Worm (Caenorhabditis elegans) whole organism, L4 larva: ENCODE data around the gene M195.2.

Experiments used
- D1046.2 ChIP-seq: fragments of 200-800 bp; sonication (Bioruptor generic); IDR thresholded peaks from 2 replicates; pipeline ENCODE4 v1.3.6; 2022; ENCODE audit warnings: missing genetic modification characterization, missing compliant biosample characterization
- F10B5.3 ChIP-seq: sonication (generic microtip); optimal IDR thresholded peaks from 2 replicates; lab custom pipeline; 2016; ENCODE audit warnings: mild to moderate bottlenecking, missing genetic modification characterization, missing compliant biosample characterization
- F37D6.2 ChIP-seq: sonication (generic microtip); optimal IDR thresholded peaks from 2 replicates; lab custom pipeline; 2016; ENCODE audit warnings: mild to moderate bottlenecking, missing genetic modification characterization, missing compliant biosample characterization
- F44E2.7 ChIP-seq: fragments of 200-800 bp; sonication (Bioruptor generic); IDR thresholded peaks from 2 replicates; pipeline ENCODE4 v2.1.2; 2022; ENCODE audit warnings: missing genetic modification characterization, missing compliant biosample characterization
- T20F7.1 ChIP-seq: fragments of 200-800 bp; sonication (Bioruptor generic); optimal IDR thresholded peaks from 2 replicates; lab custom pipeline; 2018; ENCODE audit warnings: mild to moderate bottlenecking, missing genetic modification characterization, missing compliant biosample characterization
- Y75B8A.6 ChIP-seq: fragments of 200-800 bp; sonication (Bioruptor generic); IDR thresholded peaks from 2 replicates; pipeline ENCODE4 v1.3.6; 2022; ENCODE audit warnings: missing genetic modification reagents, missing genetic modification characterization, missing compliant biosample characterization
- ZK337.2 ChIP-seq: fragments of 200-800 bp; sonication (Bioruptor generic); IDR thresholded peaks from 2 replicates; pipeline ENCODE4 v1.3.6; 2022; ENCODE audit warnings: missing genetic modification reagents, missing genetic modification characterization, missing compliant biosample characterization
- aha-1 ChIP-seq: fragments of 150-350 bp; peaks from one replicate; lab custom pipeline; 2014; ENCODE audit warnings: missing biosample characterization, missing genetic modification characterization
- aly-2 ChIP-seq: sonication (generic microtip); optimal IDR thresholded peaks from 2 replicates; lab custom pipeline; 2018; ENCODE audit warnings: missing biosample characterization, missing genetic modification characterization
- ceh-32 ChIP-seq: sonication (generic microtip); optimal IDR thresholded peaks from 2 replicates; lab custom pipeline; 2016; ENCODE audit warnings: mild to moderate bottlenecking, missing genetic modification characterization, missing compliant biosample characterization; ENCODE audit not compliant: poor library complexity
- ceh-44 ChIP-seq: fragments of 200-800 bp; sonication (Bioruptor generic); IDR thresholded peaks from 2 replicates; pipeline ENCODE4 v1.3.6; 2022; ENCODE audit warnings: missing genetic modification reagents, missing genetic modification characterization, missing compliant biosample characterization
- ceh-82 ChIP-seq: sonication (generic microtip); optimal IDR thresholded peaks from 2 replicates; lab custom pipeline; 2017; ENCODE audit warnings: missing biosample characterization, missing genetic modification characterization
- ces-1 ChIP-seq: fragments of 150-350 bp; sonication (generic microtip); optimal IDR thresholded peaks from 4 replicates; lab custom pipeline; 2014; ENCODE audit warnings: missing biosample characterization, missing genetic modification reagents, missing genetic modification characterization
- daf-12 ChIP-seq: fragments of 150-350 bp; optimal IDR thresholded peaks from 2 replicates; lab custom pipeline; 2014; ENCODE audit warnings: missing biosample characterization, missing genetic modification reagents, missing genetic modification characterization
- daf-8 ChIP-seq: fragments of 200-800 bp; sonication (Bioruptor generic); IDR thresholded peaks from 2 replicates; pipeline ENCODE4 v1.3.6; 2022; ENCODE audit warnings: missing genetic modification characterization, missing compliant biosample characterization
- dmd-6 ChIP-seq: fragments of 200-800 bp; sonication (Bioruptor generic); IDR thresholded peaks from 2 replicates; pipeline ENCODE4 v1.3.6; 2022; ENCODE audit warnings: missing genetic modification reagents, missing genetic modification characterization, missing compliant biosample characterization
- dmd-8 ChIP-seq: fragments of 200-800 bp; sonication (Bioruptor generic); IDR thresholded peaks from 2 replicates; pipeline ENCODE4 v1.3.6; 2022; ENCODE audit warnings: missing genetic modification characterization, missing compliant biosample characterization
- dmd-9 ChIP-seq: fragments of 200-800 bp; sonication (Bioruptor generic); IDR thresholded peaks from 2 replicates; pipeline ENCODE4 v1.3.6; 2022; ENCODE audit warnings: missing genetic modification reagents, missing genetic modification characterization, missing compliant biosample characterization
- dpl-1 ChIP-seq: fragments of 150-350 bp; optimal IDR thresholded peaks from 2 replicates; lab custom pipeline; 2014; ENCODE audit warnings: missing biosample characterization, missing genetic modification reagents, missing genetic modification characterization
- egl-43 ChIP-seq: fragments of 200-800 bp; sonication (Bioruptor generic); IDR thresholded peaks from 2 replicates; pipeline ENCODE4 v1.3.6; 2022; ENCODE audit warnings: missing genetic modification reagents, missing genetic modification characterization, missing compliant biosample characterization
- fkh-10 ChIP-seq: fragments of 150-350 bp; optimal IDR thresholded peaks from 2 replicates; lab custom pipeline; 2014; ENCODE audit warnings: missing biosample characterization, missing genetic modification reagents, missing genetic modification characterization
- fos-1 ChIP-seq: fragments of 150-350 bp; optimal IDR thresholded peaks from 2 replicates; lab custom pipeline; 2014; ENCODE audit warnings: missing biosample characterization, missing genetic modification characterization
- hlh-11 ChIP-seq: fragments of 200-800 bp; sonication (Bioruptor generic); optimal IDR thresholded peaks from 2 replicates; lab custom pipeline; 2018; ENCODE audit warnings: mild to moderate bottlenecking, missing genetic modification characterization, missing compliant biosample characterization
- hlh-30 ChIP-seq: sonication (generic microtip); optimal IDR thresholded peaks from 2 replicates; lab custom pipeline; 2017; ENCODE audit warnings: antibody characterized with exemption, mild to moderate bottlenecking, missing genetic modification characterization, missing compliant biosample characterization; ENCODE audit not compliant: insufficient read depth
- hmg-1.1 ChIP-seq: fragments of 200-800 bp; sonication (Bioruptor generic); IDR thresholded peaks from 2 replicates; pipeline ENCODE4 v1.3.6; 2022; ENCODE audit warnings: missing genetic modification reagents, missing genetic modification characterization, missing compliant biosample characterization
- lin-1 ChIP-seq: fragments of 200-800 bp; sonication (Bioruptor generic); IDR thresholded peaks from 2 replicates; pipeline ENCODE4 v1.3.6; 2022; ENCODE audit warnings: missing genetic modification reagents, missing genetic modification characterization, missing compliant biosample characterization
- lin-13 ChIP-seq: fragments of 150-350 bp; optimal IDR thresholded peaks from 2 replicates; lab custom pipeline; 2014; ENCODE audit warnings: missing biosample characterization, missing genetic modification reagents, missing genetic modification characterization
- lin-29 ChIP-seq: fragments of 200-800 bp; sonication (Bioruptor generic); IDR thresholded peaks from 2 replicates; pipeline ENCODE4 v1.3.6; 2022; ENCODE audit warnings: missing genetic modification reagents, missing genetic modification characterization, missing compliant biosample characterization
- lin-39 ChIP-seq: fragments of 150-350 bp; optimal IDR thresholded peaks from 2 replicates; lab custom pipeline; 2014; ENCODE audit warnings: missing biosample characterization, missing genetic modification reagents, missing genetic modification characterization
- lir-3 ChIP-seq: sonication (generic microtip); optimal IDR thresholded peaks from 2 replicates; lab custom pipeline; 2016; ENCODE audit warnings: mild to moderate bottlenecking, missing genetic modification characterization, missing compliant biosample characterization
- madf-9 ChIP-seq: fragments of 200-800 bp; sonication (Bioruptor generic); conservative IDR thresholded peaks from 2 replicates; pipeline ENCODE4 v1.3.6; 2022; ENCODE audit warnings: missing genetic modification reagents, missing genetic modification characterization, missing compliant biosample characterization
- mdl-1 ChIP-seq, 2 experiments: fragments of 150-350 bp in 1 of 2; sonication (generic microtip) in 1 of 2; optimal IDR thresholded peaks; 2 replicates each; lab custom pipeline; 2014 to 2017; ENCODE audit warnings: missing biosample characterization in 2 of 2, missing genetic modification characterization in 2 of 2
- mep-1 ChIP-seq: fragments of 150-350 bp; sonication (generic microtip); optimal IDR thresholded peaks from 3 replicates; lab custom pipeline; 2014; ENCODE audit warnings: missing biosample characterization, missing genetic modification characterization
- mes-2 ChIP-seq: sonication (generic microtip); optimal IDR thresholded peaks from 2 replicates; lab custom pipeline; 2016; ENCODE audit warnings: missing genotype, mild to moderate bottlenecking, missing genetic modification characterization, missing compliant biosample characterization; ENCODE audit not compliant: poor library complexity, severe bottlenecking
- mxl-2 ChIP-seq: fragments of 200-800 bp; sonication (Bioruptor generic); conservative IDR thresholded peaks from 2 replicates; pipeline ENCODE4 v1.3.6; 2022; ENCODE audit warnings: missing genetic modification reagents, missing genetic modification characterization, missing compliant biosample characterization
- mxl-3 ChIP-seq: fragments of 200-800 bp; sonication (Bioruptor generic); optimal IDR thresholded peaks from 2 replicates; lab custom pipeline; 2018; ENCODE audit warnings: mild to moderate bottlenecking, missing genetic modification characterization, missing compliant biosample characterization
- nhr-11 ChIP-seq: fragments of 150-350 bp; optimal IDR thresholded peaks from 2 replicates; lab custom pipeline; 2014; ENCODE audit warnings: missing biosample characterization, missing genetic modification characterization
- nhr-28 ChIP-seq: fragments of 150-350 bp; optimal IDR thresholded peaks from 2 replicates; lab custom pipeline; 2014; ENCODE audit warnings: missing biosample characterization, missing genetic modification characterization
- nhr-41 ChIP-seq: fragments of 200-800 bp; sonication (Bioruptor generic); IDR thresholded peaks from 2 replicates; pipeline ENCODE4 v1.3.6; 2022; ENCODE audit warnings: missing genetic modification reagents, missing genetic modification characterization, missing compliant biosample characterization
- nhr-77 ChIP-seq: fragments of 150-350 bp; optimal IDR thresholded peaks from 2 replicates; lab custom pipeline; 2014; ENCODE audit warnings: missing biosample characterization, missing genetic modification characterization
- pha-4 ChIP-seq, 2 experiments: fragments of 150-350 bp in 1 of 2; fragments of 200-800 bp in 1 of 2; sonication (Bioruptor generic) in 1 of 2; IDR thresholded peaks in 1 of 2; optimal IDR thresholded peaks in 1 of 2; 2 replicates each; pipeline versions ENCODE4 v1.3.6 to Lab custom; 2014 to 2022; ENCODE audit warnings: missing genetic modification characterization in 2 of 2, missing genetic modification reagents in 2 of 2, missing biosample characterization in 1 of 2, missing compliant biosample characterization in 1 of 2
- rbr-2 ChIP-seq: sonication (generic microtip); optimal IDR thresholded peaks from 2 replicates; lab custom pipeline; 2016; ENCODE audit warnings: missing genotype, missing genetic modification characterization, missing compliant biosample characterization
- sdz-12 ChIP-seq: fragments of 200-800 bp; sonication (Bioruptor generic); optimal IDR thresholded peaks from 2 replicates; lab custom pipeline; 2018; ENCODE audit warnings: mild to moderate bottlenecking, missing genetic modification characterization, missing compliant biosample characterization
- snpc-4 ChIP-seq: fragments of 150-350 bp; optimal IDR thresholded peaks from 2 replicates; lab custom pipeline; 2014; ENCODE audit warnings: missing biosample characterization, missing genetic modification characterization
- unc-130 ChIP-seq: sonication (generic microtip); optimal IDR thresholded peaks from 2 replicates; lab custom pipeline; 2016; ENCODE audit warnings: missing genetic modification reagents, missing genetic modification characterization, missing compliant biosample characterization
- unc-62 ChIP-seq, 3 experiments: fragments of 150-350 bp in 1 of 3; sonication (generic microtip); optimal IDR thresholded peaks in 2 of 3; peaks in 1 of 3; 1 replicate in 1 of 3; 2 replicates in 2 of 3; lab custom pipeline; 2014 to 2017; ENCODE audit warnings: missing biosample characterization in 3 of 3, missing genetic modification characterization in 3 of 3, missing genetic modification reagents in 3 of 3, missing genotype in 1 of 3
- zag-1 ChIP-seq: fragments of 150-350 bp; optimal IDR thresholded peaks from 2 replicates; lab custom pipeline; 2014; ENCODE audit warnings: missing biosample characterization, missing genetic modification characterization
- zfp-2 ChIP-seq: sonication (generic microtip); optimal IDR thresholded peaks from 2 replicates; lab custom pipeline; 2016; ENCODE audit warnings: mild to moderate bottlenecking, missing genetic modification characterization, missing compliant biosample characterization
- zfp-3 ChIP-seq: fragments of 200-800 bp; sonication (Bioruptor generic); conservative IDR thresholded peaks from 2 replicates; pipeline ENCODE4 v1.3.6; 2022; ENCODE audit warnings: missing genetic modification reagents, missing genetic modification characterization, missing compliant biosample characterization
- ztf-7 ChIP-seq: fragments of 150-350 bp; optimal IDR thresholded peaks from 2 replicates; lab custom pipeline; 2014; ENCODE audit warnings: missing biosample characterization, missing genetic modification characterization

M195.2 gene

ce11 chrII:8328820-8329339, 31.7 kb upstream of the M195.2 start, which contains the start of gene hel-1 (continued):
- TF ChIP-seq T20F7.1 (peak; percentile 63), ces-1 (GFP tag; lab: Kevin White, UChicago) (peak; percentile 36), ceh-82 (no peak), madf-9 (no peak), egl-43 (GFP tag; lab: Robert Waterston, UW) (peak; percentile 39; the same call in 1 of the 2 replicates), unc-62 (GFP tag; optimal IDR thresholded peaks at IDR 0.05 in 1 of 2; lab: Kevin White, UChicago) (peak in 1 of 2 experiments; percentile 88), unc-62 (tag; optimal IDR thresholded peaks at IDR 0.05; lab: Kevin White, UChicago) (no peak), F44E2.7 (GFP tag; lab: Robert Waterston, UW) (no peak), lin-13 (GFP tag; lab: Kevin White, UChicago) (peak; percentile 70), mes-2 (tag; lab: Kevin White, UChicago) (peak; percentile 87), D1046.2 (GFP tag; lab: Robert Waterston, UW) (no peak), nhr-28 (tag; lab: Kevin White, UChicago) (peak; percentile 30), dmd-8 (GFP tag; lab: Robert Waterston, UW) (no peak), ceh-32 (tag; lab: Kevin White, UChicago) (no peak), hmg-1.1 (GFP tag; lab: Robert Waterston, UW) (peak; percentile 69), F10B5.3 (tag; lab: Kevin White, UChicago) (no peak), lin-1 (0 out of 2 replicates have a peak, but pooled peaks have one; percentile 36), lir-3 (tag; lab: Kevin White, UChicago) (no peak), nhr-11 (tag; lab: Kevin White, UChicago) (peak; percentile 91), pha-4 (GFP tag; IDR thresholded peaks at IDR 0.05; lab: Robert Waterston, UW) (no peak), pha-4 (tag; optimal IDR thresholded peaks at IDR 0.05; lab: Kevin White, UChicago) (no peak), zfp-2 (peak; percentile 2), lin-39 (tag; lab: Kevin White, UChicago) (peak; percentile 68), snpc-4 (tag; lab: Kevin White, UChicago) (no peak), zag-1 (tag; lab: Kevin White, UChicago) (no peak), nhr-41 (no peak), dmd-9 (no peak; the same call in 1 of the 2 replicates), fkh-10 (GFP tag; lab: Kevin White, UChicago) (no peak), nhr-77 (tag; lab: Kevin White, UChicago) (peak; percentile 23), zfp-3 (no peak), Y75B8A.6 (GFP tag; lab: Robert Waterston, UW) (no peak), mep-1 (tag; lab: Kevin White, UChicago) (no peak), lin-29 (no peak), hlh-11 (tag; lab: Kevin White, UChicago) (peak; percentile 82), aly-2 (tag; lab: Kevin White, UChicago) (no peak), dpl-1 (GFP tag; lab: Kevin White, UChicago) (peak; percentile 91), fos-1 (tag; lab: Kevin White, UChicago) (no peak), aha-1 (tag; lab: Kevin White, UChicago) (peak; percentile 98), rbr-2 (tag; lab: Kevin White, UChicago) (peak; percentile 63), ceh-44 (no peak)

ce11 chrII:8329462-8329861, 31.1 kb upstream of the M195.2 start, which contains the start of gene C26D10.4:
TSS of gene C26D10.4 (plus strand) at chrII:8329762.
- TF ChIP-seq hlh-30 (tag; lab: Kevin White, UChicago) (peak; percentile 24), ztf-7 (tag; lab: Kevin White, UChicago) (no peak), unc-130 (no peak), lin-1 (no peak), sdz-12 (GFP tag; lab: Kevin White, UChicago) (no peak), pha-4 (GFP tag; IDR thresholded peaks at IDR 0.05; lab: Robert Waterston, UW) (no peak), pha-4 (tag; optimal IDR thresholded peaks at IDR 0.05; lab: Kevin White, UChicago) (no peak), lir-3 (tag; lab: Kevin White, UChicago) (no peak), egl-43 (GFP tag; lab: Robert Waterston, UW) (no peak), F37D6.2 (no peak), ZK337.2 (GFP tag; lab: Robert Waterston, UW) (no peak), aly-2 (tag; lab: Kevin White, UChicago) (no peak), daf-12 (tag; lab: Kevin White, UChicago) (no peak), mdl-1 (tag; optimal IDR thresholded peaks at IDR 0.05; lab: Kevin White, UChicago) (peak in 1 of 2 experiments; percentile 3), mxl-2 (GFP tag; lab: Robert Waterston, UW) (no peak), dmd-6 (no peak), rbr-2 (tag; lab: Kevin White, UChicago) (no peak), daf-8 (GFP tag; lab: Robert Waterston, UW) (no peak), mxl-3 (peak; percentile 48)
